Fruit fly (Drosophila melanogaster) whole organism, embryonic: Measurements from ENCODE around the gene Inx7.

Experiments used
- CG10274 ChIP-seq: fragments of 200-800 bp; sonication (Bioruptor generic); optimal IDR thresholded peaks from 3 replicates; lab custom pipeline; 2017; ENCODE audit warnings: missing biosample characterization, mild to moderate bottlenecking, missing genetic modification characterization
- CG10959 ChIP-seq: fragments of 200-800 bp; sonication (Bioruptor generic); IDR thresholded peaks from 2 replicates; pipeline ENCODE4 v1.3.6; 2022; ENCODE audit warnings: missing biosample characterization, missing genetic modification characterization
- CG11398 ChIP-seq: fragments of 200-800 bp; sonication (Bioruptor generic); optimal IDR thresholded peaks from 2 replicates; lab custom pipeline; 2016; ENCODE audit warnings: missing biosample characterization, missing genetic modification characterization
- CG14014 ChIP-seq: fragments of 200-800 bp; sonication (Bioruptor generic); IDR thresholded peaks from 2 replicates; pipeline ENCODE4 v1.3.6; 2022; ENCODE audit warnings: missing biosample characterization, missing genetic modification characterization
- CG15601 ChIP-seq: fragments of 200-800 bp; sonication (Bioruptor generic); optimal IDR thresholded peaks from 3 replicates; lab custom pipeline; 2019; ENCODE audit warnings: missing biosample characterization, mild to moderate bottlenecking, missing genetic modification characterization, moderate library complexity
- CG15696 ChIP-seq: fragments of 200-800 bp; sonication (Bioruptor generic); optimal IDR thresholded peaks from 2 replicates; lab custom pipeline; 2019; ENCODE audit warnings: missing biosample characterization, mild to moderate bottlenecking, missing genetic modification characterization, moderate library complexity
- CG1603 ChIP-seq: fragments of 200-800 bp; sonication (Bioruptor generic); optimal IDR thresholded peaks from 2 replicates; lab custom pipeline; 2019; ENCODE audit warnings: missing biosample characterization, mild to moderate bottlenecking, missing genetic modification characterization, moderate library complexity
- CG17361 ChIP-seq: fragments of 200-800 bp; sonication (Bioruptor generic); IDR thresholded peaks from 3 replicates; pipeline ENCODE4 v1.3.6; 2022; ENCODE audit warnings: missing biosample characterization, missing genetic modification characterization
- CG1792 ChIP-seq: fragments of 200-800 bp; sonication (Bioruptor generic); optimal IDR thresholded peaks from 2 replicates; lab custom pipeline; 2016; ENCODE audit warnings: missing biosample characterization, missing genetic modification characterization
- CG2120 ChIP-seq: fragments of 200-800 bp; sonication (Bioruptor generic); optimal IDR thresholded peaks from 3 replicates; lab custom pipeline; 2016; ENCODE audit warnings: missing biosample characterization, missing genetic modification characterization
- CG30431 ChIP-seq: fragments of 200-800 bp; sonication (Bioruptor generic); optimal IDR thresholded peaks from 2 replicates; lab custom pipeline; 2017; ENCODE audit warnings: missing biosample characterization, missing genetic modification characterization
- CG3065 ChIP-seq: fragments of 200-800 bp; sonication (Bioruptor generic); optimal IDR thresholded peaks from 2 replicates; lab custom pipeline; 2016; ENCODE audit warnings: missing biosample characterization, missing genetic modification characterization
- CG33557 ChIP-seq: fragments of 200-800 bp; sonication (Bioruptor generic); optimal IDR thresholded peaks from 2 replicates; lab custom pipeline; 2019; ENCODE audit warnings: missing biosample characterization, mild to moderate bottlenecking, missing genetic modification characterization, moderate library complexity
- CG6254 ChIP-seq: fragments of 200-800 bp; sonication (Bioruptor generic); optimal IDR thresholded peaks from 3 replicates; lab custom pipeline; 2017; ENCODE audit warnings: mild to moderate bottlenecking, missing biosample characterization, missing genetic modification reagents, missing genetic modification characterization
- CG7987 ChIP-seq: fragments of 200-800 bp; sonication (Bioruptor generic); optimal IDR thresholded peaks from 2 replicates; lab custom pipeline; 2018; ENCODE audit warnings: missing biosample characterization, mild to moderate bottlenecking, missing genetic modification characterization, moderate library complexity
- CG8359 ChIP-seq: fragments of 200-800 bp; sonication (Bioruptor generic); optimal IDR thresholded peaks from 2 replicates; lab custom pipeline; 2017; ENCODE audit warnings: missing biosample characterization, mild to moderate bottlenecking, missing genetic modification characterization, borderline replicate concordance
- CG9817 ChIP-seq: fragments of 200-800 bp; sonication (Bioruptor generic); optimal IDR thresholded peaks from 2 replicates; lab custom pipeline; 2018; ENCODE audit warnings: missing biosample characterization, mild to moderate bottlenecking, missing genetic modification characterization, moderate library complexity
- Dek ChIP-seq: fragments of 200-800 bp; sonication (Bioruptor generic); optimal IDR thresholded peaks from 3 replicates; lab custom pipeline; 2019; ENCODE audit warnings: missing biosample characterization, mild to moderate bottlenecking, missing genetic modification characterization, moderate library complexity
- Doc3 ChIP-seq: fragments of 200-800 bp; sonication (Bioruptor generic); IDR thresholded peaks from 3 replicates; pipeline ENCODE4 v1.3.6; 2022; ENCODE audit warnings: missing biosample characterization, missing genetic modification characterization; ENCODE audit not compliant: partially characterized antibody
- Drgx ChIP-seq: fragments of 200-800 bp; sonication (Bioruptor generic); IDR thresholded peaks from 2 replicates; pipeline ENCODE4 v1.3.6; 2022; ENCODE audit warnings: missing biosample characterization, missing genetic modification characterization
- Eip74EF ChIP-seq, 2 experiments: fragments of 200-800 bp in 1 of 2; fragments of >200 bp in 1 of 2; sonication (Bioruptor generic) in 1 of 2; optimal IDR thresholded peaks; 2 replicates each; lab custom pipeline; 2017 to 2019; ENCODE audit warnings: missing biosample characterization in 2 of 2, missing genetic modification characterization in 2 of 2, mild to moderate bottlenecking in 1 of 2, moderate library complexity in 1 of 2
- Fer3 ChIP-seq: fragments of 200-800 bp; sonication (Bioruptor generic); optimal IDR thresholded peaks from 2 replicates; lab custom pipeline; 2018; ENCODE audit warnings: missing biosample characterization, mild to moderate bottlenecking, missing genetic modification characterization, moderate library complexity
- Hsf ChIP-seq: fragments of 200-800 bp; sonication (Bioruptor generic); optimal IDR thresholded peaks from 3 replicates; lab custom pipeline; 2016; ENCODE audit warnings: missing biosample characterization, missing genetic modification characterization
- Lim3 ChIP-seq: fragments of 200-800 bp; sonication (Bioruptor generic); IDR thresholded peaks from 2 replicates; pipeline ENCODE4 v1.3.6; 2022; ENCODE audit warnings: missing biosample characterization, missing genetic modification characterization
- Med ChIP-seq: fragments of 200-800 bp; sonication (Bioruptor generic); peaks from one replicate; lab custom pipeline; 2016; ENCODE audit warnings: missing biosample characterization, missing genetic modification characterization, mild to moderate bottlenecking, inconsistent platforms, moderate library complexity
- Mrtf ChIP-seq: fragments of 200-800 bp; sonication (Bioruptor generic); IDR thresholded peaks from 3 replicates; pipeline ENCODE4 v1.3.6; 2022; ENCODE audit warnings: missing biosample characterization, missing genetic modification characterization
- Poxn ChIP-seq: fragments of 200-800 bp; sonication (Bioruptor generic); IDR thresholded peaks from 2 replicates; pipeline ENCODE4 v1.3.6; 2022; ENCODE audit warnings: missing biosample characterization, missing genetic modification characterization
- ap ChIP-seq: fragments of 200-800 bp; sonication (Bioruptor generic); IDR thresholded peaks from 2 replicates; pipeline ENCODE4 v1.3.6; 2022; ENCODE audit warnings: missing biosample characterization, missing genetic modification characterization
- bbx ChIP-seq: fragments of 200-800 bp; sonication (Bioruptor generic); IDR thresholded peaks from 2 replicates; pipeline ENCODE4 v1.3.6; 2022; ENCODE audit warnings: missing biosample characterization, missing genetic modification characterization; ENCODE audit not compliant: partially characterized antibody
- chn ChIP-seq: fragments of 200-800 bp; sonication (Bioruptor generic); optimal IDR thresholded peaks from 2 replicates; lab custom pipeline; 2016; ENCODE audit warnings: missing biosample characterization, missing genetic modification characterization
- dan ChIP-seq: fragments of 200-800 bp; sonication (Bioruptor generic); IDR thresholded peaks from 2 replicates; pipeline ENCODE4 v1.3.6; 2022; ENCODE audit warnings: missing biosample characterization, missing genetic modification characterization
- dimm ChIP-seq: fragments of 200-800 bp; sonication (Bioruptor generic); IDR thresholded peaks from 2 replicates; pipeline ENCODE4 v1.3.6; 2022; ENCODE audit warnings: missing biosample characterization, missing genetic modification characterization
- dm ChIP-seq: fragments of 200-800 bp; sonication (Bioruptor generic); optimal IDR thresholded peaks from 3 replicates; lab custom pipeline; 2016; ENCODE audit warnings: missing biosample characterization, missing genetic modification characterization
- exex ChIP-seq: fragments of 200-800 bp; sonication (Bioruptor generic); optimal IDR thresholded peaks from 4 replicates; lab custom pipeline; 2018; ENCODE audit warnings: missing biosample characterization, mild to moderate bottlenecking, missing genetic modification characterization, moderate library complexity
- fd3F ChIP-seq: fragments of 200-800 bp; sonication (Bioruptor generic); optimal IDR thresholded peaks from 2 replicates; lab custom pipeline; 2018; ENCODE audit warnings: missing biosample characterization, mild to moderate bottlenecking, missing genetic modification characterization, moderate library complexity
- fd64A ChIP-seq: fragments of 200-800 bp; sonication (Bioruptor generic); optimal IDR thresholded peaks from 3 replicates; lab custom pipeline; 2018; ENCODE audit warnings: missing biosample characterization, mild to moderate bottlenecking, missing genetic modification characterization
- gem ChIP-seq: fragments of 200-800 bp; sonication (Bioruptor generic); optimal IDR thresholded peaks from 2 replicates; lab custom pipeline; 2019; ENCODE audit warnings: missing biosample characterization, mild to moderate bottlenecking, missing genetic modification characterization, moderate library complexity
- hbn ChIP-seq: fragments of 200-800 bp; sonication (Bioruptor generic); IDR thresholded peaks from 2 replicates; pipeline ENCODE4 v1.3.6; 2022; ENCODE audit warnings: missing biosample characterization, missing genetic modification characterization; ENCODE audit not compliant: partially characterized antibody
- ken ChIP-seq: fragments of 200-800 bp; sonication (Bioruptor generic); IDR thresholded peaks from 3 replicates; pipeline ENCODE4 v1.3.6; 2022; ENCODE audit warnings: missing biosample characterization, missing genetic modification characterization
- lab ChIP-seq: fragments of 200-800 bp; sonication (Bioruptor generic); optimal IDR thresholded peaks from 3 replicates; lab custom pipeline; 2017; ENCODE audit warnings: missing biosample characterization, missing genetic modification characterization, mild to moderate bottlenecking, moderate library complexity, missing genetic modification reagents
- maf-S ChIP-seq: fragments of 200-800 bp; sonication (Bioruptor generic); optimal IDR thresholded peaks from 2 replicates; lab custom pipeline; 2016; ENCODE audit warnings: missing biosample characterization, missing genetic modification characterization
- onecut ChIP-seq: fragments of 200-800 bp; sonication (Bioruptor generic); IDR thresholded peaks from 2 replicates; pipeline ENCODE4 v1.3.6; 2022; ENCODE audit warnings: missing biosample characterization, missing genetic modification characterization
- p53 ChIP-seq: fragments of 200-800 bp; sonication (Bioruptor generic); optimal IDR thresholded peaks from 2 replicates; lab custom pipeline; 2016; ENCODE audit warnings: missing biosample characterization, missing genetic modification characterization
- pan ChIP-seq, 4 experiments: fragments of >200 bp in 3 of 4; fragments of 200-800 bp in 1 of 4; sonication (Bioruptor generic) in 1 of 4; optimal IDR thresholded peaks in 3 of 4; IDR thresholded peaks in 1 of 4; 2 replicates each; pipeline versions ENCODE4 v1.3.6 to Lab custom; 2017 to 2022; ENCODE audit warnings: missing biosample characterization in 2 of 4, missing genetic modification characterization in 2 of 4, mixed read lengths in 1 of 4
- ranshi ChIP-seq: fragments of 200-800 bp; sonication (Bioruptor generic); IDR thresholded peaks from 2 replicates; pipeline ENCODE4 v1.3.6; 2022; ENCODE audit warnings: missing biosample characterization, missing genetic modification characterization
- sens ChIP-seq: fragments of 200-800 bp; sonication (Bioruptor generic); peaks from one replicate; lab custom pipeline; 2016; ENCODE audit warnings: missing biosample characterization, missing genetic modification characterization
- sr ChIP-seq: fragments of 200-800 bp; sonication (Bioruptor generic); IDR thresholded peaks from 3 replicates; pipeline ENCODE4 v1.3.6; 2022; ENCODE audit warnings: missing biosample characterization, missing genetic modification characterization

Inx7 gene

DNA sequence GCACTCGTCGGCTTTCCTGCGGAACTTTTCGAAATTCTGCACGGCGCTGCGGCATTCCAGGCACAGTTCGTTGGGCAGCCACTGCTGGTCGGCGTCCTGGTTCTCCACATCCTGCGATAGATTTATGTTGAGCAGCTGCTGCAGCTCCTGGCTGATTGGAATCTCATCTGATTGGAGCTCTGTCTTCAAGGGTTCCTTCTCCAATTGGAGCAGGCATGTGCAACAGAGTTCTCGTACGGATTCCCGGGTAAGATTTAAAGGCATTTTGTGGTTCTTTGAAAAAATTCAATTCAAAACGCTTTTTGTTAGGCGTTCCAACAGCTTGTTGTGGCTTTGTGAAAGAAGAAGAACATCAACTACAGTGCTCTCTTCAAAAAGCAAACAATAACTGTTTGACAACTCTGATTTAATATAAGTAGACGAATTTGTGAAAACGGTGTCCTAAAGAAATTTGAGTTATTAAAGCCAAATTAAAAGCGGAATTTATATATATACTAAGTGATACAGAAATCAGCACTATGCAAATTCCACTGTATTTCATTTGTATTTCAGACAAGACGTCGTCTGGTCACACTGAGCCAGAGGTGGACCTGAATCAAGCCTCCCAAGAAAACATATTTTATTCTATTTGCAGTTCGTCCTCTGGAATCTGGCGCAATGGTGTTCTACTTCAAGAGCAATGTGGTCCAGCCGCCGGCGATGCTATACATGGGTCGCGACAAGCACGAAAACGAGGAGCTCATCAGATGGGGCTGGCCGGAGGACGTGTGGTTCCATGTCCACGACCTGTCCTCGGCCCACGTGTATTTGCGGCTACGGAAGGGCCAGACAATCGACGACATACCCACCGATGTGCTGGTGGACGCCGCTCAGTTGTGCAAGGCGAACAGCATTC, 20.2 kb upstream of the Inx7 start, which contains the start of the genes CG3032 and CG4593 (continued):
- TF ChIP-seq pan (optimal IDR thresholded peaks at IDR 0.05; lab: Kevin White, UChicago): no peak
- TF ChIP-seq pan (GFP tag; optimal IDR thresholded peaks at IDR 0.05 in 1 of 2, IDR thresholded peaks at IDR 0.05 in 1 of 2): peak in 1 of 2 experiments; percentile 94
- peak; percentile 94 for TF ChIP-seq CG2120
- peak; percentile 23 for TF ChIP-seq CG1792
- TF ChIP-seq CG7987 (GFP tag; lab: Kevin White, UChicago): peak; percentile 54
- TF ChIP-seq CG14014: peak; percentile 89
- peak; percentile 57 for TF ChIP-seq maf-S (GFP tag; lab: Kevin White, UChicago)
- TF ChIP-seq CG9817 (tag; lab: Kevin White, UChicago): peak; percentile 81
- TF ChIP-seq gem: peak; percentile 89
- no peak for TF ChIP-seq dm (GFP tag; lab: Kevin White, UChicago)
- peak; percentile 61 for TF ChIP-seq CG30431 (GFP tag; lab: Kevin White, UChicago)
- TF ChIP-seq CG10274 (GFP tag; lab: Kevin White, UChicago): no peak
- TF ChIP-seq Lim3 (GFP tag; lab: Robert Waterston, UW): no peak; the same call in 1 of the 2 replicates
- TF ChIP-seq Drgx (GFP tag; lab: Robert Waterston, UW): peak; percentile 97
- TF ChIP-seq sens (GFP tag; lab: Kevin White, UChicago): peak; percentile 92
- peak; percentile 64 for TF ChIP-seq CG15601 (tag; lab: Kevin White, UChicago)
- peak; percentile 88 for TF ChIP-seq Hsf
- peak; percentile 68 for TF ChIP-seq dimm (GFP tag; lab: Robert Waterston, UW)
- no peak for TF ChIP-seq Doc3 (GFP tag; lab: Robert Waterston, UW)
- peak; percentile 19; the same call in 1 of the 2 replicates for TF ChIP-seq onecut (GFP tag; lab: Robert Waterston, UW)
- no peak for TF ChIP-seq CG8359
- TF ChIP-seq CG33557 (GFP tag; lab: Kevin White, UChicago): peak; percentile 27
- TF ChIP-seq CG6254 (GFP tag; lab: Kevin White, UChicago): no peak
- TF ChIP-seq lab (GFP tag; lab: Kevin White, UChicago): peak; percentile 89
- TF ChIP-seq chn: peak; percentile 72
- peak; percentile 79 for TF ChIP-seq Poxn (GFP tag; lab: Robert Waterston, UW)
- peak; percentile 23 for TF ChIP-seq exex (tag; lab: Kevin White, UChicago)
- peak; percentile 90 for TF ChIP-seq Mrtf
- peak; percentile 82 for TF ChIP-seq Fer3 (tag; lab: Kevin White, UChicago)
- peak; percentile 87; the same call in 1 of the 2 replicates for TF ChIP-seq ranshi (GFP tag; lab: Robert Waterston, UW)
- no peak for TF ChIP-seq hbn (GFP tag; lab: Robert Waterston, UW)
- peak; percentile 84 for TF ChIP-seq Dek
- TF ChIP-seq Eip74EF (GFP tag; optimal IDR thresholded peaks at IDR 0.05; lab: Kevin White, UChicago): peak in 1 of 2 experiments; percentile 0
- TF ChIP-seq CG11398 (GFP tag; lab: Kevin White, UChicago): peak; percentile 40
- peak; percentile 91 for TF ChIP-seq ken
- TF ChIP-seq CG15696 (tag; lab: Kevin White, UChicago): peak; percentile 37
- TF ChIP-seq p53 (GFP tag; lab: Kevin White, UChicago): no peak
- TF ChIP-seq sr (GFP tag; lab: Robert Waterston, UW): 0 out of 3 replicates have a peak, but pooled peaks have one; percentile 27
- TF ChIP-seq dan (GFP tag; lab: Robert Waterston, UW): peak; percentile 48; the same call in 1 of the 2 replicates
- TF ChIP-seq bbx (GFP tag; lab: Robert Waterston, UW): no peak
- TF ChIP-seq fd64A (GFP tag; lab: Kevin White, UChicago): no peak
- TF ChIP-seq fd3F (GFP tag; lab: Kevin White, UChicago): peak; percentile 83
- peak; percentile 95 for TF ChIP-seq Med
- TF ChIP-seq CG10959 (GFP tag; lab: Robert Waterston, UW): peak; percentile 37; the same call in 1 of the 2 replicates
- no peak for TF ChIP-seq CG3065 (GFP tag; lab: Kevin White, UChicago)
- peak; percentile 66 for TF ChIP-seq ap (GFP tag; lab: Robert Waterston, UW)
- peak; percentile 83 for TF ChIP-seq CG1603 (tag; lab: Kevin White, UChicago)
- peak; percentile 81 for TF ChIP-seq CG17361 (GFP tag; lab: Robert Waterston, UW)
